Worm (Caenorhabditis elegans) whole organism, mixed stage, embryonic: ENCODE measurements around the gene ift-81.

Source experiments
- ces-1 ChIP-seq: fragments of 150-350 bp; optimal IDR thresholded peaks from 2 replicates; lab custom pipeline; 2014; ENCODE audit warnings: missing biosample characterization, missing genetic modification reagents, missing genetic modification characterization
- nhr-12 ChIP-seq: fragments of 150-350 bp; optimal IDR thresholded peaks from 2 replicates; lab custom pipeline; 2014; ENCODE audit warnings: missing biosample characterization, missing genetic modification characterization
- nhr-28 ChIP-seq: fragments of 150-350 bp; optimal IDR thresholded peaks from 2 replicates; lab custom pipeline; 2014; ENCODE audit warnings: missing biosample characterization, missing genetic modification characterization
- pha-4 ChIP-seq: fragments of 150-350 bp; optimal IDR thresholded peaks from 2 replicates; lab custom pipeline; 2018; ENCODE audit warnings: missing biosample characterization, missing genetic modification reagents, missing genetic modification characterization

- TF ChIP-seq nhr-12 (tag; lab: Kevin White, UChicago): no peak
- no peak for TF ChIP-seq nhr-28 (tag; lab: Kevin White, UChicago)
- no peak for TF ChIP-seq pha-4 (tag; lab: Kevin White, UChicago)
- TF ChIP-seq ces-1 (GFP tag; lab: Kevin White, UChicago): no peak
Measured at ce11 chrX:5346303-5346702, 47.9 kb downstream of the ift-81 start.
